Worm (Caenorhabditis elegans): Measurements from ENCODE around the gene snpc-3.1.

- TF ChIP-seq aptf-3 (GFP tag; IDR thresholded peaks at IDR 0.05) (no peak), dpff-1 (tag; optimal IDR thresholded peaks at IDR 0.05) (no peak), ztf-28 (GFP tag; IDR thresholded peaks at IDR 0.05) (no peak), T07F8.4 (tag; optimal IDR thresholded peaks at IDR 0.05) (no peak), hsf-1 (GFP tag; IDR thresholded peaks at IDR 0.05) (no peak), madf-8 (GFP tag; conservative IDR thresholded peaks at IDR 0.05) (no peak), lin-40 (tag; optimal IDR thresholded peaks at IDR 0.05) (no peak), pha-4 (tag; optimal IDR thresholded peaks at IDR 0.05) (no peak), snpc-4 (GFP tag; optimal IDR thresholded peaks at IDR 0.05) (no peak), snpc-4 (tag; optimal IDR thresholded peaks at IDR 0.05) (no peak), gei-17 (GFP tag; optimal IDR thresholded peaks at IDR 0.05) (no peak), F37B4.10 (GFP tag; IDR thresholded peaks at IDR 0.05) (no peak), Y53G8AR.9 (GFP tag; conservative IDR thresholded peaks at IDR 0.05) (no peak)
Measured at ce11 chrIV:5502610-5503009, 16.6 kb upstream of the snpc-3.1 start.
